Fruit fly (Drosophila melanogaster) whole organism, embryonic: ENCODE measurements around the gene CG13022.
A peak's percentile ranks its signal among the peaks of the same experiment; 100 is the strongest.

Source experiments
- Antp ChIP-seq: fragments of 200-800 bp; sonication (Bioruptor generic); optimal IDR thresholded peaks from 3 replicates; lab custom pipeline; 2016; ENCODE audit warnings: missing biosample characterization, missing genetic modification characterization
- CG10366 ChIP-seq: fragments of 200-800 bp; sonication (Bioruptor generic); IDR thresholded peaks from 2 replicates; pipeline ENCODE4 v1.3.6; 2022; ENCODE audit warnings: missing biosample characterization, missing genetic modification characterization
- CG10654 ChIP-seq: fragments of 200-800 bp; sonication (Bioruptor generic); optimal IDR thresholded peaks from 2 replicates; lab custom pipeline; 2016; ENCODE audit warnings: missing biosample characterization, missing genetic modification characterization
- CG12219 ChIP-seq: fragments of 200-800 bp; sonication (Bioruptor generic); optimal IDR thresholded peaks from 3 replicates; lab custom pipeline; 2018; ENCODE audit warnings: missing biosample characterization, mild to moderate bottlenecking, missing genetic modification characterization
- CG16779 ChIP-seq: fragments of 200-800 bp; sonication (Bioruptor generic); IDR thresholded peaks from 2 replicates; pipeline ENCODE4 v1.3.6; 2022; ENCODE audit warnings: missing biosample characterization, missing genetic modification characterization
- CG16813 ChIP-seq: fragments of 200-800 bp; sonication (Bioruptor generic); IDR thresholded peaks from 3 replicates; pipeline ENCODE4 v1.3.6; 2022; ENCODE audit warnings: missing biosample characterization, missing genetic modification characterization; ENCODE audit not compliant: partially characterized antibody
- CG17385 ChIP-seq: fragments of 200-800 bp; sonication (Bioruptor generic); optimal IDR thresholded peaks from 3 replicates; lab custom pipeline; 2018; ENCODE audit warnings: missing biosample characterization, mild to moderate bottlenecking, missing genetic modification characterization
- CG18476 ChIP-seq: fragments of 200-800 bp; sonication (Bioruptor generic); optimal IDR thresholded peaks from 2 replicates; lab custom pipeline; 2016; ENCODE audit warnings: missing biosample characterization, mild to moderate bottlenecking, missing genetic modification characterization
- CG5245 ChIP-seq: fragments of 200-800 bp; sonication (Bioruptor generic); optimal IDR thresholded peaks from 3 replicates; lab custom pipeline; 2016; ENCODE audit warnings: missing biosample characterization, missing genetic modification characterization
- CG6654 ChIP-seq: fragments of 200-800 bp; sonication (Bioruptor generic); optimal IDR thresholded peaks from 2 replicates; lab custom pipeline; 2017; ENCODE audit warnings: missing biosample characterization, mild to moderate bottlenecking, missing genetic modification characterization
- CG6791 ChIP-seq: fragments of 200-800 bp; sonication (Bioruptor generic); IDR thresholded peaks from 3 replicates; pipeline ENCODE4 v1.3.6; 2022; ENCODE audit warnings: missing biosample characterization, missing genetic modification characterization; ENCODE audit not compliant: partially characterized antibody
- CG8478 ChIP-seq: fragments of >200 bp; optimal IDR thresholded peaks from 2 replicates; lab custom pipeline; 2018
- CG8944 ChIP-seq: fragments of 200-800 bp; sonication (Bioruptor generic); optimal IDR thresholded peaks from 3 replicates; lab custom pipeline; 2016; ENCODE audit warnings: missing biosample characterization, missing genetic modification characterization
- CG9437 ChIP-seq: fragments of 200-800 bp; sonication (Bioruptor generic); optimal IDR thresholded peaks from 2 replicates; lab custom pipeline; 2018; ENCODE audit warnings: missing biosample characterization, mild to moderate bottlenecking, missing genetic modification characterization
- CG9609 ChIP-seq: fragments of 200-800 bp; sonication (Bioruptor generic); optimal IDR thresholded peaks from 3 replicates; lab custom pipeline; 2016; ENCODE audit warnings: missing biosample characterization, missing genetic modification characterization
- CHES-1-like ChIP-seq: fragments of 200-800 bp; sonication (Bioruptor generic); optimal IDR thresholded peaks from 2 replicates; lab custom pipeline; 2016; ENCODE audit warnings: missing biosample characterization, missing genetic modification characterization
- Camta ChIP-seq: fragments of 200-800 bp; sonication (Bioruptor generic); optimal IDR thresholded peaks from 2 replicates; lab custom pipeline; 2016; ENCODE audit warnings: missing biosample characterization, missing genetic modification characterization
- CoRest ChIP-seq: fragments of 200-800 bp; sonication (Bioruptor generic); optimal IDR thresholded peaks from 3 replicates; lab custom pipeline; 2018; ENCODE audit warnings: missing biosample characterization, mild to moderate bottlenecking, missing genetic modification characterization, moderate library complexity
- Dfd ChIP-seq, 2 experiments: fragments of >200 bp; optimal IDR thresholded peaks; 2 replicates each; lab custom pipeline; 2017; ENCODE audit warnings: missing biosample characterization in 2 of 2, missing genetic modification characterization in 2 of 2
- Drgx ChIP-seq: fragments of 200-800 bp; sonication (Bioruptor generic); IDR thresholded peaks from 2 replicates; pipeline ENCODE4 v1.3.6; 2022; ENCODE audit warnings: missing biosample characterization, missing genetic modification characterization
- E2f2 ChIP-seq: fragments of 200-800 bp; sonication (Bioruptor generic); IDR thresholded peaks from 2 replicates; pipeline ENCODE4 v1.3.6; 2022; ENCODE audit warnings: missing biosample characterization, missing genetic modification characterization
- Fer1 ChIP-seq: fragments of 200-800 bp; sonication (Bioruptor generic); optimal IDR thresholded peaks from 2 replicates; lab custom pipeline; 2017; ENCODE audit warnings: missing biosample characterization, mild to moderate bottlenecking, missing genetic modification characterization
- Fer3 ChIP-seq: fragments of 200-800 bp; sonication (Bioruptor generic); optimal IDR thresholded peaks from 2 replicates; lab custom pipeline; 2018; ENCODE audit warnings: missing biosample characterization, mild to moderate bottlenecking, missing genetic modification characterization, moderate library complexity
- H15 ChIP-seq: fragments of 200-800 bp; sonication (Bioruptor generic); IDR thresholded peaks from 3 replicates; pipeline ENCODE4 v1.3.6; 2022; ENCODE audit warnings: missing biosample characterization, missing genetic modification characterization
- HLH4C ChIP-seq: fragments of 200-800 bp; sonication (Bioruptor generic); IDR thresholded peaks from 3 replicates; pipeline ENCODE4 v1.3.6; 2022; ENCODE audit warnings: missing biosample characterization, missing genetic modification characterization; ENCODE audit not compliant: partially characterized antibody
- Hr51 ChIP-seq, 2 experiments: fragments of 200-800 bp; sonication (Bioruptor generic); optimal IDR thresholded peaks; 2 replicates in 1 of 2; 3 replicates in 1 of 2; lab custom pipeline; 2016 to 2018; ENCODE audit warnings: missing biosample characterization in 2 of 2, missing genetic modification characterization in 2 of 2, mild to moderate bottlenecking in 1 of 2, moderate library complexity in 1 of 2
- Neu2 ChIP-seq: fragments of 200-800 bp; sonication (Bioruptor generic); optimal IDR thresholded peaks from 3 replicates; lab custom pipeline; 2016; ENCODE audit warnings: missing biosample characterization, missing genetic modification characterization, borderline replicate concordance
- Ravus ChIP-seq: fragments of 200-800 bp; sonication (Bioruptor generic); IDR thresholded peaks from 2 replicates; pipeline ENCODE4 v1.3.6; 2022; ENCODE audit warnings: missing biosample characterization, missing genetic modification characterization
- Scr ChIP-seq: fragments of 200-800 bp; sonication (Bioruptor generic); IDR thresholded peaks from 2 replicates; pipeline ENCODE4 v1.3.6; 2022; ENCODE audit warnings: missing biosample characterization, missing genetic modification characterization; ENCODE audit not compliant: partially characterized antibody
- Six4 ChIP-seq: fragments of 200-800 bp; sonication (Bioruptor generic); optimal IDR thresholded peaks from 2 replicates; lab custom pipeline; 2016; ENCODE audit warnings: missing biosample characterization, missing genetic modification characterization
- Trl ChIP-seq, 3 experiments: fragments of >200 bp in 2 of 3; fragments of 200-800 bp in 1 of 3; sonication (Bioruptor generic) in 1 of 3; optimal IDR thresholded peaks; 2 replicates in 1 of 3; 3 replicates in 2 of 3; lab custom pipeline; 2016 to 2017; ENCODE audit warnings: missing biosample characterization in 1 of 3, missing genetic modification characterization in 1 of 3
- br ChIP-seq: fragments of >200 bp; optimal IDR thresholded peaks from 2 replicates; lab custom pipeline; 2017
- bsh ChIP-seq, 2 experiments: fragments of 200-800 bp; sonication (Bioruptor generic); optimal IDR thresholded peaks; 2 replicates each; lab custom pipeline; 2017 to 2018; ENCODE audit warnings: mild to moderate bottlenecking in 2 of 2, missing biosample characterization in 2 of 2, missing genetic modification characterization in 2 of 2, moderate library complexity in 1 of 2
- ci ChIP-seq: fragments of 200-800 bp; sonication (Bioruptor generic); IDR thresholded peaks from 3 replicates; pipeline ENCODE4 v1.3.6; 2022; ENCODE audit warnings: missing biosample characterization, missing genetic modification characterization
- dan ChIP-seq: fragments of 200-800 bp; sonication (Bioruptor generic); IDR thresholded peaks from 2 replicates; pipeline ENCODE4 v1.3.6; 2022; ENCODE audit warnings: missing biosample characterization, missing genetic modification characterization
- dm ChIP-seq: fragments of 200-800 bp; sonication (Bioruptor generic); optimal IDR thresholded peaks from 3 replicates; lab custom pipeline; 2016; ENCODE audit warnings: missing biosample characterization, missing genetic modification characterization
- exex ChIP-seq: fragments of 200-800 bp; sonication (Bioruptor generic); optimal IDR thresholded peaks from 4 replicates; lab custom pipeline; 2018; ENCODE audit warnings: missing biosample characterization, mild to moderate bottlenecking, missing genetic modification characterization, moderate library complexity
- ftz-f1 ChIP-seq: fragments of 200-800 bp; sonication (Bioruptor generic); optimal IDR thresholded peaks from 2 replicates; lab custom pipeline; 2016; ENCODE audit warnings: missing biosample characterization, missing genetic modification characterization
- jigr1 ChIP-seq: fragments of 200-800 bp; sonication (Bioruptor generic); IDR thresholded peaks from 3 replicates; pipeline ENCODE4 v1.3.6; 2022; ENCODE audit warnings: missing biosample characterization, missing genetic modification characterization
- lola ChIP-seq, 3 experiments: fragments of >200 bp in 2 of 3; fragments of 200-800 bp in 1 of 3; sonication (Bioruptor generic) in 1 of 3; optimal IDR thresholded peaks; 2 replicates each; lab custom pipeline; 2017 to 2019; ENCODE audit warnings: missing biosample characterization in 3 of 3, missing genetic modification characterization in 3 of 3, mild to moderate bottlenecking in 1 of 3, moderate library complexity in 1 of 3
- odd ChIP-seq: fragments of 200-800 bp; sonication (Bioruptor generic); optimal IDR thresholded peaks from 2 replicates; lab custom pipeline; 2017; ENCODE audit warnings: missing biosample characterization, mild to moderate bottlenecking, missing genetic modification characterization
- pnt ChIP-seq: fragments of 200-800 bp; sonication (Bioruptor generic); optimal IDR thresholded peaks from 3 replicates; lab custom pipeline; 2016; ENCODE audit warnings: missing biosample characterization, missing genetic modification characterization
- schlank ChIP-seq: fragments of 200-800 bp; sonication (Bioruptor generic); optimal IDR thresholded peaks from 2 replicates; lab custom pipeline; 2018; ENCODE audit warnings: missing biosample characterization, mild to moderate bottlenecking, missing genetic modification characterization
- sd ChIP-seq: fragments of 200-800 bp; sonication (Bioruptor generic); optimal IDR thresholded peaks from 3 replicates; lab custom pipeline; 2018; ENCODE audit warnings: missing biosample characterization, mild to moderate bottlenecking, missing genetic modification characterization, moderate library complexity
- stc ChIP-seq: fragments of 200-800 bp; sonication (Bioruptor generic); IDR thresholded peaks from 2 replicates; pipeline ENCODE4 v1.3.6; 2022; ENCODE audit warnings: missing biosample characterization, missing genetic modification characterization
- trh ChIP-seq: fragments of 200-800 bp; sonication (Bioruptor generic); optimal IDR thresholded peaks from 2 replicates; lab custom pipeline; 2016; ENCODE audit warnings: missing biosample characterization, missing genetic modification characterization
- twi ChIP-seq: fragments of 200-800 bp; optimal IDR thresholded peaks from 2 replicates; lab custom pipeline; 2019; ENCODE audit warnings: missing biosample characterization, mild to moderate bottlenecking, missing genetic modification characterization, moderate library complexity
- wdn ChIP-seq: fragments of 200-800 bp; sonication (Bioruptor generic); IDR thresholded peaks from 2 replicates; pipeline ENCODE4 v1.3.6; 2022; ENCODE audit warnings: missing biosample characterization, missing genetic modification characterization
- yki ChIP-seq: fragments of >200 bp; optimal IDR thresholded peaks from 3 replicates; lab custom pipeline; 2018
- zen ChIP-seq: fragments of 200-800 bp; sonication (Bioruptor generic); optimal IDR thresholded peaks from 3 replicates; lab custom pipeline; 2018; ENCODE audit warnings: missing biosample characterization, mild to moderate bottlenecking, missing genetic modification characterization, moderate library complexity

Gene CG13022

DNA sequence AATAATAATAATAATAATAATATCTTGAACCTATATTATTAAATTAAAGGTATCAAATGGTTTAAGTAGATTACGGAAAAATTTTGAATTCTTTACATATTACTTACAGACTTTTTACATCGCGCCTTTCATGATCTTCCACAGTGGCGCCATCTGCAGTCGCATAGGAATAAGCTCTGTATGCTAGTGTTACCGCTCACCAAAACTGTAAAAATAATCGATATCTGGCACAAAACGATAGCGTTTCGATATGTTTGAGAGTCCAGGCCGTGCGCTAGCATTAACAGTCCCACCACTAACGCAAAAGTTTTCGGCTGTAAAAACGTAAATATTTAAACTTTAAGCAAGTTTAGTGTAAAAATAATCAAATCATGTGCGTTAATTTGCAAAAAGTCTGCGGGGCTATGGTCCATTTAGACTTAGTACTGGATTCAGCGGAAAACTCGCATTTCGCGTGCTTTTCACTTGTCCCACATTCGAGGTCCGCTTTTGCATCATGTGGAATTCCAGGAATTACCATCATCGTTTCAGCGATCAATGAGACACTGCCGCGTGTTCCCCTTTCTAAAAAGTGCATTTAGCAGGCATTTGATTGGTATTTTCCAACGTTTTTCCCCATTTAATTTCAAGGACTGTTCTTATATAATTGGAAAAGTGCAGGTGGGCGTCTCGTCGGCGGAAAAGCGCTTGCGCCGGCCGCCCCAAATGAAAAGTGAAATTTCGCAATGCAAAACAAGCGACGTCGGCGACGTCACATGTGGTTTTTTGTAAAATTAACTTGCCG, 16.7 kb upstream of the CG13022 start:
- TF ChIP-seq CG12219 (GFP tag; lab: Kevin White, UChicago) (no peak), CG5245 (no peak), yki (no peak), Neu2 (GFP tag; lab: Kevin White, UChicago) (no peak), CG10654 (GFP tag; lab: Kevin White, UChicago) (no peak), CG17385 (GFP tag; lab: Kevin White, UChicago) (no peak), CHES-1-like (GFP tag; lab: Kevin White, UChicago) (peak; percentile 16), Dfd (GFP tag; optimal IDR thresholded peaks at IDR 0.05; lab: Kevin White, UChicago) (no peak), br (lab: Kevin White, UChicago) (no peak), CG16813 (GFP tag; lab: Robert Waterston, UW) (peak; percentile 88), bsh (GFP tag; optimal IDR thresholded peaks at IDR 0.05; lab: Kevin White, UChicago) (peak in 1 of 2 experiments; percentile 6), CG16779 (GFP tag; lab: Robert Waterston, UW) (no peak), Fer1 (peak; percentile 25), CG8944 (no peak), Camta (GFP tag; lab: Kevin White, UChicago) (no peak), H15 (GFP tag; lab: Robert Waterston, UW) (no peak), odd (GFP tag; lab: Kevin White, UChicago) (no peak), Fer3 (tag; lab: Kevin White, UChicago) (no peak), dm (GFP tag; lab: Kevin White, UChicago) (peak; percentile 26), Ravus (no peak), dan (GFP tag; lab: Robert Waterston, UW) (no peak), CG6654 (GFP tag; lab: Kevin White, UChicago) (no peak), stc (GFP tag; lab: Robert Waterston, UW) (no peak), Drgx (no peak), HLH4C (GFP tag; lab: Robert Waterston, UW) (peak; percentile 79), CG9609 (GFP tag; lab: Kevin White, UChicago) (no peak), sd (tag; lab: Kevin White, UChicago) (peak; percentile 93), wdn (no peak), jigr1 (no peak), schlank (tag; lab: Kevin White, UChicago) (no peak), CG6791 (GFP tag; lab: Robert Waterston, UW) (peak; percentile 91), pnt (GFP tag; lab: Kevin White, UChicago) (no peak), ftz-f1 (no peak), Trl (optimal IDR thresholded peaks at IDR 0.05; lab: Kevin White, UChicago) (no peak), Trl (GFP tag; optimal IDR thresholded peaks at IDR 0.05; lab: Kevin White, UChicago) (no peak), E2f2 (GFP tag; lab: Robert Waterston, UW) (peak; percentile 98), CG10366 (no peak), Antp (GFP tag; lab: Kevin White, UChicago) (no peak), zen (no peak), ci (GFP tag; lab: Robert Waterston, UW) (peak; percentile 33; the same call in 1 of the 3 replicates), CG18476 (no peak), CoRest (tag; lab: Kevin White, UChicago) (peak; percentile 36), CG9437 (GFP tag; lab: Kevin White, UChicago) (no peak), Six4 (GFP tag; lab: Kevin White, UChicago) (no peak), Hr51 (GFP tag; optimal IDR thresholded peaks at IDR 0.05; lab: Kevin White, UChicago) (peak; percentile 35 to 41), Scr (GFP tag; lab: Robert Waterston, UW) (peak; percentile 83), trh (GFP tag; lab: Kevin White, UChicago) (no peak), exex (tag; lab: Kevin White, UChicago) (no peak), CG8478 (lab: Kevin White, UChicago) (no peak), twi (no peak), lola (GFP tag; optimal IDR thresholded peaks at IDR 0.05; lab: Kevin White, UChicago) (no peak)
